Worm (Caenorhabditis elegans) whole organism, L4 larva: ENCODE data around the gene R10D12.7.
A peak's percentile ranks its signal among the peaks of the same experiment; 100 is the strongest.

ENCODE experiments used
- D1046.2 ChIP-seq: fragments of 200-800 bp; sonication (Bioruptor generic); IDR thresholded peaks from 2 replicates; pipeline ENCODE4 v1.3.6; 2022; ENCODE audit warnings: missing genetic modification characterization, missing compliant biosample characterization
- F10B5.3 ChIP-seq: sonication (generic microtip); optimal IDR thresholded peaks from 2 replicates; lab custom pipeline; 2016; ENCODE audit warnings: mild to moderate bottlenecking, missing genetic modification characterization, missing compliant biosample characterization
- F49E8.2 ChIP-seq: sonication (generic microtip); optimal IDR thresholded peaks from 2 replicates; lab custom pipeline; 2016; ENCODE audit warnings: missing compliant biosample characterization, mild to moderate bottlenecking, missing genetic modification characterization, borderline replicate concordance
- T20F7.1 ChIP-seq: fragments of 200-800 bp; sonication (Bioruptor generic); optimal IDR thresholded peaks from 2 replicates; lab custom pipeline; 2018; ENCODE audit warnings: mild to moderate bottlenecking, missing genetic modification characterization, missing compliant biosample characterization
- Y105C5A.15 ChIP-seq: fragments of 200-800 bp; sonication (Bioruptor generic); IDR thresholded peaks from 2 replicates; pipeline ENCODE4 v1.3.6; 2022; ENCODE audit warnings: missing genetic modification characterization, missing compliant biosample characterization
- Y48G9A.11 ChIP-seq: fragments of 200-800 bp; sonication (Bioruptor generic); IDR thresholded peaks from 2 replicates; pipeline ENCODE4 v1.3.6; 2022; ENCODE audit warnings: missing genetic modification reagents, missing genetic modification characterization, missing compliant biosample characterization
- ZK337.2 ChIP-seq: fragments of 200-800 bp; sonication (Bioruptor generic); IDR thresholded peaks from 2 replicates; pipeline ENCODE4 v1.3.6; 2022; ENCODE audit warnings: missing genetic modification reagents, missing genetic modification characterization, missing compliant biosample characterization
- aha-1 ChIP-seq: fragments of 150-350 bp; peaks from one replicate; lab custom pipeline; 2014; ENCODE audit warnings: missing biosample characterization, missing genetic modification characterization
- aly-2 ChIP-seq: sonication (generic microtip); optimal IDR thresholded peaks from 2 replicates; lab custom pipeline; 2018; ENCODE audit warnings: missing biosample characterization, missing genetic modification characterization
- arid-1 ChIP-seq: fragments of 200-800 bp; sonication (Bioruptor generic); conservative IDR thresholded peaks from 2 replicates; pipeline ENCODE4 v1.3.6; 2022; ENCODE audit warnings: missing genetic modification reagents, missing genetic modification characterization, missing compliant biosample characterization
- ctbp-1 ChIP-seq: fragments of 200-800 bp; sonication (Bioruptor generic); IDR thresholded peaks from 2 replicates; pipeline ENCODE4 v1.3.6; 2022; ENCODE audit warnings: missing genetic modification reagents, missing genetic modification characterization, missing compliant biosample characterization
- daf-12 ChIP-seq: fragments of 150-350 bp; optimal IDR thresholded peaks from 2 replicates; lab custom pipeline; 2014; ENCODE audit warnings: missing biosample characterization, missing genetic modification reagents, missing genetic modification characterization
- dmd-8 ChIP-seq: fragments of 200-800 bp; sonication (Bioruptor generic); IDR thresholded peaks from 2 replicates; pipeline ENCODE4 v1.3.6; 2022; ENCODE audit warnings: missing genetic modification characterization, missing compliant biosample characterization
- duxl-1 ChIP-seq: sonication (generic microtip); optimal IDR thresholded peaks from 2 replicates; lab custom pipeline; 2016; ENCODE audit warnings: mild to moderate bottlenecking, missing genetic modification characterization, moderate library complexity, missing compliant biosample characterization; ENCODE audit not compliant: poor library complexity
- hmg-1.1 ChIP-seq: fragments of 200-800 bp; sonication (Bioruptor generic); IDR thresholded peaks from 2 replicates; pipeline ENCODE4 v1.3.6; 2022; ENCODE audit warnings: missing genetic modification reagents, missing genetic modification characterization, missing compliant biosample characterization
- jun-1 ChIP-seq: fragments of 150-350 bp; optimal IDR thresholded peaks from 2 replicates; lab custom pipeline; 2014; ENCODE audit warnings: missing biosample characterization, missing genetic modification reagents, missing genetic modification characterization
- lin-1 ChIP-seq: fragments of 200-800 bp; sonication (Bioruptor generic); IDR thresholded peaks from 2 replicates; pipeline ENCODE4 v1.3.6; 2022; ENCODE audit warnings: missing genetic modification reagents, missing genetic modification characterization, missing compliant biosample characterization
- lin-29 ChIP-seq: fragments of 200-800 bp; sonication (Bioruptor generic); IDR thresholded peaks from 2 replicates; pipeline ENCODE4 v1.3.6; 2022; ENCODE audit warnings: missing genetic modification reagents, missing genetic modification characterization, missing compliant biosample characterization
- lsy-2 ChIP-seq, 2 experiments: fragments of 150-350 bp in 1 of 2; sonication (generic microtip) in 1 of 2; optimal IDR thresholded peaks; 2 replicates each; lab custom pipeline; 2014 to 2017; ENCODE audit warnings: missing biosample characterization in 2 of 2, missing genetic modification characterization in 2 of 2
- mep-1 ChIP-seq: fragments of 150-350 bp; sonication (generic microtip); optimal IDR thresholded peaks from 3 replicates; lab custom pipeline; 2014; ENCODE audit warnings: missing biosample characterization, missing genetic modification characterization
- nhr-11 ChIP-seq: fragments of 150-350 bp; optimal IDR thresholded peaks from 2 replicates; lab custom pipeline; 2014; ENCODE audit warnings: missing biosample characterization, missing genetic modification characterization
- nhr-111 ChIP-seq: fragments of 200-800 bp; sonication (Bioruptor generic); optimal IDR thresholded peaks from 2 replicates; lab custom pipeline; 2018; ENCODE audit warnings: mild to moderate bottlenecking, missing genetic modification characterization, missing compliant biosample characterization
- nhr-25 ChIP-seq: sonication (generic microtip); optimal IDR thresholded peaks from 2 replicates; lab custom pipeline; 2017; ENCODE audit warnings: missing genetic modification characterization, mild to moderate bottlenecking, missing compliant biosample characterization, antibody characterized with exemption, moderate library complexity, borderline replicate concordance; ENCODE audit not compliant: insufficient read depth
- nhr-28 ChIP-seq: fragments of 150-350 bp; optimal IDR thresholded peaks from 2 replicates; lab custom pipeline; 2014; ENCODE audit warnings: missing biosample characterization, missing genetic modification characterization
- nhr-41 ChIP-seq: fragments of 200-800 bp; sonication (Bioruptor generic); IDR thresholded peaks from 2 replicates; pipeline ENCODE4 v1.3.6; 2022; ENCODE audit warnings: missing genetic modification reagents, missing genetic modification characterization, missing compliant biosample characterization
- nhr-48 ChIP-seq: sonication (generic microtip); optimal IDR thresholded peaks from 2 replicates; lab custom pipeline; 2016; ENCODE audit warnings: mild to moderate bottlenecking, missing genetic modification characterization, missing compliant biosample characterization
- nhr-6 ChIP-seq: fragments of 150-350 bp; optimal IDR thresholded peaks from 2 replicates; lab custom pipeline; 2014; ENCODE audit warnings: missing biosample characterization, missing genetic modification characterization
- saeg-2 ChIP-seq: fragments of 200-800 bp; sonication (Bioruptor generic); IDR thresholded peaks from 2 replicates; pipeline ENCODE4 v1.3.6; 2022; ENCODE audit warnings: missing genetic modification reagents, missing genetic modification characterization, missing compliant biosample characterization
- sdz-12 ChIP-seq: fragments of 200-800 bp; sonication (Bioruptor generic); optimal IDR thresholded peaks from 2 replicates; lab custom pipeline; 2018; ENCODE audit warnings: mild to moderate bottlenecking, missing genetic modification characterization, missing compliant biosample characterization
- unc-62 ChIP-seq, 3 experiments: fragments of 150-350 bp in 1 of 3; sonication (generic microtip); optimal IDR thresholded peaks in 2 of 3; peaks in 1 of 3; 1 replicate in 1 of 3; 2 replicates in 2 of 3; lab custom pipeline; 2014 to 2017; ENCODE audit warnings: missing biosample characterization in 3 of 3, missing genetic modification characterization in 3 of 3, missing genetic modification reagents in 3 of 3, missing genotype in 1 of 3
- vab-7 ChIP-seq: fragments of 200-800 bp; sonication (Bioruptor generic); IDR thresholded peaks from 2 replicates; pipeline ENCODE4 v1.3.6; 2022; ENCODE audit warnings: missing genetic modification reagents, missing genetic modification characterization, missing compliant biosample characterization
- zag-1 ChIP-seq: fragments of 150-350 bp; optimal IDR thresholded peaks from 2 replicates; lab custom pipeline; 2014; ENCODE audit warnings: missing biosample characterization, missing genetic modification characterization
- ztf-11 ChIP-seq: fragments of 150-350 bp; optimal IDR thresholded peaks from 2 replicates; lab custom pipeline; 2014; ENCODE audit warnings: missing biosample characterization, missing genetic modification characterization

Gene R10D12.7

DNA sequence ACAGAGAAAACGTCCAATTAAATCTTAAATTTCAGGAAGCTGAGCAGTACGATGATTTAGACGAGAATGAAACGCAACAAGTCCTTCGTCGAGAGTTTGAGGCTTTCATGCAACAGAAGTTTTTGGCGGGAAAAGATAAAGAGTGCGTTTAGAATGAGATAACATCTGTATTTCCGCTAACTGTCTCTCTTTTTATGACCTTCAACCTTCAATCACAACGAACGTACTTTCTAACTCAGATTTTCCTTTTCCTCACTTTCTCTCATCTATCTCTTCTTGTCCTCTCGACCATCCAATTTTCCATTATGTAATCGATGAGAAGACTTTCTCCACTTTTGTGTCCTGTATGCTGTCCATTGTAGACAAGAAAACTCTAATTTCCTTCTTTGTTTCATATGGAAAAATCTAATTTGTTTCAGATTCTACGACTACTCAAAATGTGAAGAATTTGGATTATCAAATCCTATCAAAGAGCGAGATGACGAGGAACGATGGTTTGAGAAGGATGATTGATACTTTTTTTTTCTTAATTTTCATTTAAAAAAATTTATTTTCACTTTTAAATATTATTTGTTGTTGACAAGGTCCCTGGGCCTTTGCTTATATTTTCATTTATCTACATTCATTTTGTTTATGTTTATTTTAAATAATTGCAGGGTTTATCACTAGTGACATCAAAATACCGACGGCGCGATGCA, 13.6 kb downstream of the R10D12.7 start, which contains the start of gene sao-1:
TSS of gene sao-1 (plus strand) at position 648 of the 698 bp plus-strand sequence.
- TF ChIP-seq Y48G9A.11 (GFP tag; lab: Robert Waterston, UW) (no peak), F49E8.2 (no peak), ctbp-1 (GFP tag; lab: Robert Waterston, UW) (no peak), nhr-41 (no peak), nhr-25 (tag; lab: Kevin White, UChicago) (peak; percentile 29), saeg-2 (no peak), hmg-1.1 (GFP tag; lab: Robert Waterston, UW) (no peak), lin-1 (GFP tag; lab: Robert Waterston, UW) (no peak), mep-1 (tag; lab: Kevin White, UChicago) (no peak), sdz-12 (GFP tag; lab: Kevin White, UChicago) (no peak), unc-62 (GFP tag; optimal IDR thresholded peaks at IDR 0.05 in 1 of 2; lab: Kevin White, UChicago) (no peak), unc-62 (tag; optimal IDR thresholded peaks at IDR 0.05; lab: Kevin White, UChicago) (no peak), lsy-2 (tag; optimal IDR thresholded peaks at IDR 0.05; lab: Kevin White, UChicago) (no peak), nhr-28 (tag; lab: Kevin White, UChicago) (peak; percentile 5), dmd-8 (no peak)

DNA sequence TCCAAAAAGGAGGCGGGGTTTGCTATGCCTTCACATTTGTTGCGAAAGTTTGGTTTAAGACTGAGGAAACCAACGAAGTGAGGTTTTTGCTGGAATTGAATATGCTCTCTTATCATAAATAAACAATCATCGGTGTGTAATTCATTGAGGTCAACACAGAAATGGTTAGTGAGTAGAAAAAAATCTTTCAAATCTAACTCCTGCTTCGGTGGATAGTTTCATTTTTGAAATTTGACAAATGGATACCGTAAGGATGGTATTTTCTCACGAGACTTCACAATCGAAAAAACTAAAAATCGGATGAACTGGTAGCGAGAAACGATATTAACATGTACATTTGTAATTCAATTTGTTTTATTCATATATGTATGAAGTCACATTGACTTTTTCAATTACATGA, 31.0 kb downstream of the R10D12.7 start, which contains the start of gene eol-1:
TSS of gene eol-1 (minus strand) at position 101 of the 400 bp plus-strand sequence.
- no peak for TF ChIP-seq nhr-48 (tag; lab: Kevin White, UChicago)
- TF ChIP-seq ztf-11 (tag; lab: Kevin White, UChicago) = no peak
- TF ChIP-seq zag-1 (tag; lab: Kevin White, UChicago) = no peak
- no peak for TF ChIP-seq ctbp-1 (GFP tag; lab: Robert Waterston, UW)
- no peak for TF ChIP-seq nhr-28 (tag; lab: Kevin White, UChicago)
- no peak for TF ChIP-seq nhr-41
- TF ChIP-seq D1046.2 (GFP tag; lab: Robert Waterston, UW) = no peak

DNA sequence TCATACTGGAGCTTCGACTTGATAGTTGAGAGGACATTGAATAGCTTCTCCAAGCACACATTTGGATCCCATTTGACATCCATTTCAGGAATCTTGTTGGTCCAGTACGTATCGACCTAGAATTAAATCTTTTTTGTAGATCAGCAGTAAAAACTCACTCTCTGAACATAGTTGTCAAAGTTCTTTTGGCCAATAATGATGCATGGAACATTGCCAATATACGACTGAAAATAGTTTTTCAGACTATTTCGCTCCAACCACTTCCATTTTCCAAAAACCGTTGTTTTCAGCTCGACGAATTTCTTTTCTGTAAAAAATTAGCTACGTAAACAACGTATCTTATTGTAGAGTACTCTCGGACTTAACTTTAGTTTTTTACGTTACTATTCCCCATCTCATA, 31.8 kb downstream of the R10D12.7 start:
- TF ChIP-seq F10B5.3 (tag; lab: Kevin White, UChicago) = no peak
- TF ChIP-seq Y105C5A.15 (GFP tag; lab: Robert Waterston, UW) = no peak
- TF ChIP-seq nhr-41 = no peak
- TF ChIP-seq aha-1 (tag; lab: Kevin White, UChicago) = peak; percentile 91
- TF ChIP-seq nhr-111 (GFP tag; lab: Kevin White, UChicago) = no peak

DNA sequence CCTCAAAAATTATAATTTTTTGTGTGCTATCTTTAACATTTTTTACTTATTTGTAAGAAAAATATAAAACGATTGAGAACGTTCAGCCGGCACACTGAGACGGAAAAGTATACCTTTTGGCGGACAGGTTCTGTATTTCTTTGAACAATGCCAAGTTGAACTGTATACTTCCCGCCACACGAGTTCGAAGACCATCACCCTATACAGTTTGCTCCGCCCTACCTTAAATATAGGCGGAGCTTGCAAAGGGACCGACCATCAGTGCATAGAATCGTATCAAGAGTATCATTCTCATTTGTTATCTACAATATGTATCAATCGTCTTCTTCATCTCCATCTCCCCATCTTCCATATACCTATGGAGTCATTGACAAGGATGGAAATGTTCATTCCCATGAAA, 35.0 kb downstream of the R10D12.7 start, which contains the start of gene end-1:
TSS of gene end-1 (plus strand) at position 301 of the 400 bp plus-strand sequence.
- no peak for TF ChIP-seq F10B5.3 (tag; lab: Kevin White, UChicago)
- no peak for TF ChIP-seq T20F7.1 (GFP tag; lab: Kevin White, UChicago)
- no peak for TF ChIP-seq aly-2 (tag; lab: Kevin White, UChicago)
- TF ChIP-seq ZK337.2 (GFP tag; lab: Robert Waterston, UW) = no peak
- TF ChIP-seq vab-7 (GFP tag; lab: Robert Waterston, UW) = no peak
- TF ChIP-seq nhr-6 = no peak
- TF ChIP-seq daf-12 (tag; lab: Kevin White, UChicago) = no peak
- no peak for TF ChIP-seq lin-1 (GFP tag; lab: Robert Waterston, UW)
- TF ChIP-seq lin-29 (GFP tag; lab: Robert Waterston, UW) = no peak
- no peak for TF ChIP-seq duxl-1 (tag; lab: Kevin White, UChicago)
- no peak for TF ChIP-seq Y48G9A.11 (GFP tag; lab: Robert Waterston, UW)
- TF ChIP-seq sdz-12 (GFP tag; lab: Kevin White, UChicago) = no peak
- TF ChIP-seq jun-1 (tag; lab: Kevin White, UChicago) = no peak
- no peak for TF ChIP-seq nhr-11 (tag; lab: Kevin White, UChicago)
- TF ChIP-seq unc-62 (GFP tag; optimal IDR thresholded peaks at IDR 0.05 in 1 of 2; lab: Kevin White, UChicago) = no peak
- TF ChIP-seq unc-62 (tag; optimal IDR thresholded peaks at IDR 0.05; lab: Kevin White, UChicago) = no peak
- no peak for TF ChIP-seq lsy-2 (tag; optimal IDR thresholded peaks at IDR 0.05; lab: Kevin White, UChicago)
- no peak for TF ChIP-seq arid-1 (GFP tag; lab: Robert Waterston, UW)
